Worm (Caenorhabditis elegans): ENCODE data around the gene abu-11.

Gene abu-11

DNA sequence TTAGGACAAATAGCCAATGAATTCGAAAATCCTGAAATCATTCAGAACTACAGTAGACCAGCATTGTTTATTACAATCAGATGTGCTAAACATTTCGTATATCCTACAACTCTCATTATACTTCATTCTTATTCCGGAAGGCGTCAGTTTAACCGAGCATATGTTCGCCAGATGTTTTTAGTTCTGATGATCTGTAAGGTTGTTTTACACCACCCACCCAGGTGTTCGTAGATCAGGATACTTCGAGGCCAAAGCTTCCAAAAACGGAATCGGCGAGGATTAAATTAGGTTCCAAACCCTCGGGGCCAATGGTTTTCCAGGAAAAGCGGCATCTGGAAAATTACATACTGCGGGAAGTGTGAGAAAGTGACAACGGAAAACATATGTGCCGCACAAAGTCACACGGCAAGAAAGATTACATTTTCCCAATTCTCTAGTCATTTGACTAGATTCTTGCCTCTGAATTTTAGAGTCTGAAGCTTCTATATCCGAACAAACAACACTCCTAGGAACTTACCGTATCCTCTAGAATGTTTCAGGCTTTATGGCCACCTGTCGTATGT is 33.7 kb downstream of the abu-11 start:
- no peak for TF ChIP-seq egl-27 (tag; optimal IDR thresholded peaks at IDR 0.05)
- peak in 1 of 2 experiments; percentile 13 for TF ChIP-seq lsy-2 (tag; optimal IDR thresholded peaks at IDR 0.05)
- TF ChIP-seq rnt-1 (tag; optimal IDR thresholded peaks at IDR 0.05), result peak; percentile 5
- peak; percentile 59 for TF ChIP-seq lin-14 (GFP tag; optimal IDR thresholded peaks at IDR 0.05)
- TF ChIP-seq fkh-4 (tag; optimal IDR thresholded peaks at IDR 0.05; ENCODE audit: borderline replicate concordance), result peak; percentile 84
- TF ChIP-seq unc-30 (tag; optimal IDR thresholded peaks at IDR 0.05), result no peak
- TF ChIP-seq dsc-1 (tag; optimal IDR thresholded peaks at IDR 0.05), result peak; percentile 94
- peak; percentile 81 for TF ChIP-seq fkh-8 (tag; optimal IDR thresholded peaks at IDR 0.05)
- TF ChIP-seq nhr-20 (tag; optimal IDR thresholded peaks at IDR 0.05), result peak; percentile 49
- no peak for TF ChIP-seq efl-1 (optimal IDR thresholded peaks at IDR 0.05)
- TF ChIP-seq efl-1 (GFP tag; optimal IDR thresholded peaks at IDR 0.05 in 1 of 2), result peak in 1 of 2 experiments; percentile 37
- TF ChIP-seq nhr-47 (tag; optimal IDR thresholded peaks at IDR 0.05), result peak; percentile 27
- TF ChIP-seq ztf-4 (tag; optimal IDR thresholded peaks at IDR 0.05), result peak; percentile 11
- peak; percentile 69 for TF ChIP-seq nhr-71 (tag; optimal IDR thresholded peaks at IDR 0.05)
- TF ChIP-seq nhr-85 (tag), result peak; percentile 42
- TF ChIP-seq elt-2 (tag; optimal IDR thresholded peaks at IDR 0.05), result no peak

DNA sequence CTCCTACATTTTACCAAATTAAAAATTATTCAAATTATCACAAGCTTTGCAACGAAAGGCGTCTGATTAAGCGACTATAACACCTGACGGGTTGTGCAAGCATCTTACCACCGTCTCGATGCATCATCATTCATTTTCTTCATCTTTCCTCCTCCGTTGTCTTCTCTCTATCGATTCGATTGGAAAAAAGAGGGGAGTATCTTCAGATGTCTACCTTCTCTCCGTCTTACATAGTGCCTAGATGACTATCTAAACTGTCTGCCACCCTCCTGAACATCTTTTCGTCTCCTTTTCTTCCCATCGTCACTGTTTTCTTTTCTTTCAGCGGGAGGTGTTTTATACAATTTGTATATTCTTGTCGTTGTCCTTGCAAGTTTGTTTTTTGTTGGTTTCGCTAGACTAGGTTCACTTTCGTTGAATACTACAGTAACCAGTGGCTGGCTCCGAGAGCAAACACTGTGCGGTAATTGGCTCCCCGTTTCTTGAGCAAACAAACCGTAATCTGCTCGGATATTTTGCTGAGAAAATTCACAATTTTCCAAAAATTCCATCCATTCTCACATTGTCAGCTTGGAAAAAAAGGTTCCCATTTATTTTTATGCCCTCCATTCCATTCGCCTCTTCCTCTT is 35.0 kb downstream of the abu-11 start:
- TF ChIP-seq nhr-76 (tag; optimal IDR thresholded peaks at IDR 0.05), result no peak
- peak; percentile 4 to 64 for TF ChIP-seq lin-35 (GFP tag; optimal IDR thresholded peaks at IDR 0.05)
- TF ChIP-seq Y116A8C.19 (tag; optimal IDR thresholded peaks at IDR 0.05; ENCODE audit: borderline replicate concordance), result no peak
- no peak for TF ChIP-seq grh-1 (GFP tag; IDR thresholded peaks at IDR 0.05)
- TF ChIP-seq nhr-237 (tag; optimal IDR thresholded peaks at IDR 0.05), result no peak
- no peak for TF ChIP-seq lin-13 (GFP tag; optimal IDR thresholded peaks at IDR 0.05)
- peak; percentile 9 for TF ChIP-seq jun-1 (tag; optimal IDR thresholded peaks at IDR 0.05)
- TF ChIP-seq ets-5 (GFP tag; IDR thresholded peaks at IDR 0.05), result no peak
- TF ChIP-seq ztf-4 (tag; optimal IDR thresholded peaks at IDR 0.05), result peak; percentile 26
- TF ChIP-seq dsc-1 (tag; optimal IDR thresholded peaks at IDR 0.05), result no peak
- no peak for TF ChIP-seq unc-130 (tag; optimal IDR thresholded peaks at IDR 0.05)
- TF ChIP-seq sup-37 (GFP tag; optimal IDR thresholded peaks at IDR 0.05), result no peak
- TF ChIP-seq unc-86 (tag; optimal IDR thresholded peaks at IDR 0.05), result no peak
- TF ChIP-seq nhr-84 (tag; optimal IDR thresholded peaks at IDR 0.05), result no peak
- no peak for TF ChIP-seq ztf-11 (tag; optimal IDR thresholded peaks at IDR 0.05)
- TF ChIP-seq unc-30 (tag; optimal IDR thresholded peaks at IDR 0.05), result no peak
- TF ChIP-seq mep-1 (tag; optimal IDR thresholded peaks at IDR 0.05), result peak; percentile 49
- TF ChIP-seq elt-2 (tag; optimal IDR thresholded peaks at IDR 0.05), result peak; percentile 32
- TF ChIP-seq nhr-47 (tag; optimal IDR thresholded peaks at IDR 0.05), result peak; percentile 7
- TF ChIP-seq nhr-12 (tag; optimal IDR thresholded peaks at IDR 0.05), result no peak
- TF ChIP-seq ceh-82 (tag; optimal IDR thresholded peaks at IDR 0.05), result no peak
- no peak for TF ChIP-seq nhr-28 (tag; optimal IDR thresholded peaks at IDR 0.05)
- TF ChIP-seq pag-3 (tag; optimal IDR thresholded peaks at IDR 0.05; ENCODE audit: borderline replicate concordance, insufficient read depth), result no peak
- no peak for TF ChIP-seq lin-15B (tag; optimal IDR thresholded peaks at IDR 0.05)
- peak; percentile 3 for TF ChIP-seq xbp-1 (tag; optimal IDR thresholded peaks at IDR 0.05)
- TF ChIP-seq nhr-19 (GFP tag; conservative IDR thresholded peaks at IDR 0.05), result no peak
- peak in 2 of 6 experiments; percentile 14 to 44 for TF ChIP-seq elt-3 (tag; optimal IDR thresholded peaks at IDR 0.05)
- no peak for TF ChIP-seq fkh-8 (tag; optimal IDR thresholded peaks at IDR 0.05)
- no peak for TF ChIP-seq skn-1 (tag; optimal IDR thresholded peaks at IDR 0.05)
- TF ChIP-seq F16B12.6 (tag; optimal IDR thresholded peaks at IDR 0.05), result no peak
- no peak for TF ChIP-seq C04F5.9 (tag; optimal IDR thresholded peaks at IDR 0.05)
- no peak for TF ChIP-seq vab-15 (tag; optimal IDR thresholded peaks at IDR 0.05)
- TF ChIP-seq fkh-10 (GFP tag; optimal IDR thresholded peaks at IDR 0.05), result no peak
- TF ChIP-seq hpl-2 (GFP tag; optimal IDR thresholded peaks at IDR 0.05), result no peak
- TF ChIP-seq pqm-1 (tag; optimal IDR thresholded peaks at IDR 0.05), result no peak
- no peak for TF ChIP-seq egl-13 (tag; optimal IDR thresholded peaks at IDR 0.05)
- TF ChIP-seq tlp-1 (tag; optimal IDR thresholded peaks at IDR 0.05), result no peak
- no peak for TF ChIP-seq ces-1 (GFP tag; optimal IDR thresholded peaks at IDR 0.05)
- peak; percentile 63 for TF ChIP-seq rnt-1 (tag; optimal IDR thresholded peaks at IDR 0.05)
- no peak for TF ChIP-seq C34B4.2 (tag; optimal IDR thresholded peaks at IDR 0.05)
- TF ChIP-seq irx-1 (tag; optimal IDR thresholded peaks at IDR 0.05), result no peak

All from whole organism, L1 larva.